Worm (Caenorhabditis elegans): ENCODE measurements around the gene T09E8.4.

- TF ChIP-seq unc-39 (tag; optimal IDR thresholded peaks at IDR 0.05): no peak
- TF ChIP-seq nhr-77 (tag; optimal IDR thresholded peaks at IDR 0.05): no peak
- no peak for TF ChIP-seq sea-2 (GFP tag; optimal IDR thresholded peaks at IDR 0.05)
- TF ChIP-seq R02D3.7 (tag; optimal IDR thresholded peaks at IDR 0.05): no peak
- TF ChIP-seq unc-62 (GFP tag; optimal IDR thresholded peaks at IDR 0.05): no peak
- no peak for TF ChIP-seq ceh-82 (tag; optimal IDR thresholded peaks at IDR 0.05)
These were observed 23.4 kb upstream of the T09E8.4 start, which contains the start of gene F57B1.5 for ce11 chrV:13207426-13207825.

Measured in whole organism, L3 larva.